Worm (Caenorhabditis elegans): ENCODE data around the gene F36F12.7.

F36F12.7 gene

DNA sequence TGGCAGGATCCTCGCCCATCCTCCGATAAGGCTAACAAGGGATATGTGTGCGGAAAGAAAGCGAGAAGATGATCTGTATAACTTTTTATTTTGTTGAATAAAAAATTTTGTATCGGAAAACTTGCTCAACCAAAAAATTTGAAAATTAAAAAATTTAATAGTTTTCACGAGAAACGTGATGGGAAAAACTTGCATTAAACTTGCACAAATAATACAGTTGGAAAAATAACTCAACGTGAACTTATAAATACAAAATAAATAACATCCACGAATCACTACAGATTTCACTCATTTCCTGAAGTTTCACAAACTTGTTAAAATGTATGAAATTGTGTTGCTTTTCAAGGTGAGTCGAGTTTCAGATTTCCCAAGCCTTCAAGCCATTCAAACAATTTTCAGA, at the start of gene F36F12.7:
Gene F36F12.7, plus strand, starts transcription at position 301 of the 400 bp plus-strand sequence.
- no peak for TF ChIP-seq unc-62 (GFP tag; optimal IDR thresholded peaks at IDR 0.05)

DNA sequence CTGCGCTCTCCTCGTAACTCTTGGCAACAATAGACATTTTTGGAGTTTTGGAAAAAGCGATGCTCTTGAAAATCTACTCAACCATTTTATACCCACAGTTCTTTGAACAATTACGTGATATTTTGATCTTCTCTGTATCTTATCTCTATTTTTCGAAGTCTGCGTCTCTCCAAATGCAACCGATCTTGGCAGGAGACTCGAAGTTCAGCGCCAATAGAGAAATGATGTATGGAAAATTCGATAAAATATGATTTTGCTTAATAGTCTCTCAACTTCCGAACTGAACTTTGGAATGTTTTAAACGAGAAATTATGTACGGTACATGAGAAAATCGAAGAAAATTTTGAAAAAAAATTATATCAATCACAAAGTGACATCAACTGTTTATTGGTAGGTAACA, 49.0 kb upstream of the F36F12.7 start, which contains the start of gene comt-4:
Gene comt-4, minus strand, starts transcription at position 50 of the 400 bp plus-strand sequence.
- TF ChIP-seq unc-62 (GFP tag; optimal IDR thresholded peaks at IDR 0.05), result no peak

ce11 chrV:2050790-2051189, 48.4 kb upstream of the F36F12.7 start:
- no peak for TF ChIP-seq unc-62 (GFP tag; optimal IDR thresholded peaks at IDR 0.05)

DNA sequence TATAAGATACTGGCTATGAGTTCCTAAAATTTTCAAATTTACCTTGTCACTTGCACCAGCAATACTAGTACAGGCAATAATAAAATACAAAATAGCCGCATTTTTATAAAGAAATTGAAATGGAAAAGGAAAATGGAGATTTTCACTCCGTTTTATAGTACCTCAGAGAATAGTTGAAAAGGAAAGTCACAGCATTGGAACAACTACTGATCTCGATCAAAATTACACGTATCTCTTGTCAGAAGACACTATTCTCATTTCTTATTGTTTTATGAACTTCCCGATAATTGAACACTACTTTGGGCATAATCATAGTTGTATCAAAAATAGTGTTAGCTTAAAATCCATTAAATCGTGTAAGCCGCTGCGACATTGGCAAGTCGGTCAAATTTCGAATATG, 47.6 kb upstream of the F36F12.7 start, which contains the start of gene Y40B10A.11:
Gene Y40B10A.11, minus strand, starts transcription at position 101 of the 400 bp plus-strand sequence.
- TF ChIP-seq unc-62 (GFP tag; optimal IDR thresholded peaks at IDR 0.05), result no peak

- TF ChIP-seq unc-62 (GFP tag; optimal IDR thresholded peaks at IDR 0.05), result no peak
These were observed 45.6 kb upstream of the F36F12.7 start, which contains the start of gene comt-5 for ce11 chrV:2053509-2053908. Gene comt-5, minus strand, starts transcription at chrV:2053609.

ce11 chrV:2054254-2054653, 44.9 kb upstream of the F36F12.7 start:
- TF ChIP-seq unc-62 (GFP tag; optimal IDR thresholded peaks at IDR 0.05), result no peak

DNA sequence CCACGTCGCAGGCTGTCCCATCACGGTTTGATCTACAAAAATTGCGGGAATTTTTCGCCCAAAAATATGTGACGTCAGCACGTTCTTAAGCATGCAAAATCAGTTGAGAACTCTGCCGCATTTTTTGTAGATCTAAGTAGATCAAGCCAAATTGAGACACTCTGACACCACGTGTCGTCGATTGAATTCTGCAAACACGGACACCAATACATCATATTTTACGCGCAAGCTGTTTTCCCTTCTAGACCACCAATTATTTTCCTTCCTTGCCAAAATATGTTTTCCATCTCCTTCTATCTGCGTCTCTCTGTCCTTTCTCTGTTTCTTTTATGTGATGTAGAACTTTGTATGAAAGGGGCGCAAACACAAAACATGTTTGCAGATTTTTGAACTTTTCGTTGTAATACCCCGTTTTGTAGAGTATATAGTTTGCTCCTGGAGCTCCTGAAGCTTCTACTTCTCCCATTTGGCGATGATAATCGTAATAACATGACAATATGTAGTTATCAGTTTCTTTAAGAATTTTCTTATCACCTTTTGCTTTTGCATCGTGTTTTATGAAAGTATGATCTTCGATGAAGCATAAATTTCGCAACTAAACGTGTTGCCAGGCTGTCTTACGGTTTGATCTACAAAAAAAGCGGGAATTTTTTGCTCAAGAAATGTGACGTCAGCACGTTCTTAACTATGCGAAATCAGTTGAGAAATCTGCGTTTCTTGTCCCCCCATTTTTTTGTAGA, 43.2 kb upstream of the F36F12.7 start:
- no peak for TF ChIP-seq unc-62 (GFP tag; optimal IDR thresholded peaks at IDR 0.05)

ce11 chrV:2057324-2057723, 41.8 kb upstream of the F36F12.7 start, which contains the start of gene comt-3:
Gene comt-3, plus strand, starts transcription at chrV:2057537.
- TF ChIP-seq unc-62 (GFP tag; optimal IDR thresholded peaks at IDR 0.05), result no peak

DNA sequence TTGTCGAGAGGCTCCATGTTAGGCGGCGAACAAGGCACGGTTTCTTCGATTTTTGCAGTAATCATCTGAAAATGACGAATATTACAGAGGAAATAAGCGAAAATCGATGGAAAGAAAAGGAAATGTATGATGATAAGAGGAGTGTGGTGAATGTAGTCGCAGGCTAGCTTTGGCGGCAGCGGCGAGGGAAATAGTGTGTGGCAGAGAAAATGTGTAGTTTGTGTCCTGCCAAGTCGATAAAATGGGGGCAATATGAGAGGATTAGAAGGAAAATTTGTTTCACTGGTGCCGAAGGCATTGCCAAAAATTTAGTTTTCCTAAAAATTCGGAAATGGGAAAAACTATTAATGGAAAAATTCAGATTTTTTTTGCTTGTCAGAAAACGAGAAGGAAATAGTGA, 32.4 kb upstream of the F36F12.7 start, which contains the start of gene nhr-86:
Gene nhr-86, minus strand, starts transcription at position 71 of the 400 bp plus-strand sequence.
- no peak for TF ChIP-seq unc-62 (GFP tag; optimal IDR thresholded peaks at IDR 0.05)

- TF ChIP-seq unc-62 (GFP tag; optimal IDR thresholded peaks at IDR 0.05), result no peak
These were observed 31.7 kb upstream of the F36F12.7 start for ce11 chrV:2067419-2067818.

ce11 chrV:2067985-2068499, 31.1 kb upstream of the F36F12.7 start, which contains the start of gene lbp-9:
Gene lbp-9, plus strand, starts transcription at chrV:2068449.
- TF ChIP-seq unc-62 (GFP tag; optimal IDR thresholded peaks at IDR 0.05), result no peak

- TF ChIP-seq unc-62 (GFP tag; optimal IDR thresholded peaks at IDR 0.05), result no peak
These were observed 30.3 kb upstream of the F36F12.7 start for ce11 chrV:2068728-2069443.

- no peak for TF ChIP-seq unc-62 (GFP tag; optimal IDR thresholded peaks at IDR 0.05)
These were observed 26.3 kb upstream of the F36F12.7 start, which contains the start of gene Y40B10A.9 for ce11 chrV:2072807-2073206. Gene Y40B10A.9, minus strand, starts transcription at chrV:2072907.

DNA sequence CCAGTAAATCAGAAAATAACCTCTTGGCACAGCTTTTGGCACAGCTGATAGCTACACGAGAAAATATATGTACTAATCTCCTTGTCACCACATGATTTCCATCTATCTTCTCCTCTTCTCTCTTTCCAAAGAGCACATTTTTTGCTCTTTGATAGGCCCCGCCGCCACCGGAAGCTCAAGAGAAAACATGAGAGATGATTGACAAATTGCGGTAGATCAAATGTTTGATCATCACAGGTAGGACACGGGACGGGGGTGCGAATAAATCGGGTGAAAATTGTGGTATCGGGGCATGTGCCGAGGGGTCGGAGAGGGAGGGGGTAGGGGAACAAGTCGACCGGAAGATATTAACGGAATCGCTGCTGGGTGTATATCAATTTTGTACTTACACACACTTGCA, 23.1 kb upstream of the F36F12.7 start:
- TF ChIP-seq unc-62 (GFP tag; optimal IDR thresholded peaks at IDR 0.05), result no peak

DNA sequence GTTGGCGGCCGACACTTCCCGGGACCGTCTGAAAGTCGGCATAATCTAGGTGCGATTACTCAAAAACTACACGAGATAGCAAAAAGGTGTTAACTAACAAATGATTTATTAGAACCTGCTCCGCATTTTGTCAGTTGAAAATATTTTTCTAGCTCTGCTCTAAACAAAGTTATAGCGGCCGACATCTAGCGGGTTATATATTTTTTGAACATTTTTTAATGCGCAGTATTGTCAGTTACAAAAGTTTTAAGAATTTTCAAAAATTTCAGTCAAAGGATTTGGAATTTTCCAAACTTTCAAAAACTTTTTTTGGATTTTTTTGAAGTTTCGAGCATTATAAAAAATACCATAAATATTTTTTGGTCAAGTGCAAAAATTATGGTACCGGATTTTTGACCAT, 17.9 kb upstream of the F36F12.7 start:
- TF ChIP-seq unc-62 (GFP tag; optimal IDR thresholded peaks at IDR 0.05), result no peak

- no peak for TF ChIP-seq unc-62 (GFP tag; optimal IDR thresholded peaks at IDR 0.05)
These were observed 17.2 kb upstream of the F36F12.7 start for ce11 chrV:2081894-2082293.

Measured in whole organism, dauer.